Worm (Caenorhabditis elegans): ENCODE data around the gene Y17G7B.12.

Y17G7B.12 gene

DNA sequence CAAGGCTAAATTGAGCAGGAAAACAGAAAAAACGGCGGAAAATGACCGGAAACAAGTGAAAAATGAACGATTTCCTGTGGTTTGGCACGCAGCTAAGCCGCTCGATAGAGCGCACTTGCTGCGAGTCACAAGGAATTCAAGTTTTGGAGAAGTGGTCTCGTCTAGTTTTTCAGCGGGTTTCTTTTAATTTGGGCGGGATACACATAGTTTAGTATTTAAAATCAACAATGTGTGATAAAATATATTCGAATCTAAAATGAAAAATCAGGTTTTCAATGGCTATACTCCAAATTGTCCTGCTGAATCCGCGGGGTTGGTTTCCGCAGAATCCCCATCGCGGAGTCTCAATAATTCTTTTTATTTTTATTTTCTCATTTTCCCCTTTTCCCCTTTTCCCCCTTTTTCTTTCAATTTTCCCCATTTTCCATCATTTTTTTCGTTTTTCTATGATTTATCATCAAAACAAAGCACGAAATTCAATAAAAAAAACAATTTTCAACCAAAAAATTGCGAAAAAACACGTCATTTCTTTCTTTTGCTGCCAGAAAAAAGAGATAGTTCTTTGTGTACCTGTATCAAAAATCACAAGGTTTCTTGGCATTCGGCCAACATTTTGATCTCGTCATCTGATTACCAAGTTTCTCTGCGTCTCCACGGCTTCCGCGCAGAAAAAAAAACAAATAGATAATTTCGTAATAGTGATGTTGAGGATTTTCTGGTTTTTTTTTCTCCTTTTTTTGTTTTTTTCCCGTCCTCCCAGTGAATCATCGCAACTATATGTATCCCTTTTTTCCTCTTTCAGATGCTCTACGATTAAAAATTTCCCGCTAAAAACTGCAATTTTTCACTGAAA, 18.7 kb downstream of the Y17G7B.12 start, which contains the start of gene ippk-1:
Gene ippk-1 (plus strand): TSS at position 803 of the 853 bp plus-strand sequence.
- TF ChIP-seq ceh-88 (GFP tag; IDR thresholded peaks at IDR 0.05) (no peak; the same call in 1 of the 2 replicates), ama-1 (optimal IDR thresholded peaks at IDR 0.05) (no peak), mep-1 (tag; optimal IDR thresholded peaks at IDR 0.05) (no peak), fkh-8 (tag; optimal IDR thresholded peaks at IDR 0.05) (peak; percentile 92), unc-130 (tag; optimal IDR thresholded peaks at IDR 0.05) (no peak), nhr-237 (tag; optimal IDR thresholded peaks at IDR 0.05) (no peak), lin-15B (tag; optimal IDR thresholded peaks at IDR 0.05) (peak; percentile 41), zag-1 (tag; optimal IDR thresholded peaks at IDR 0.05) (no peak), nhr-77 (tag; optimal IDR thresholded peaks at IDR 0.05) (peak; percentile 29), C04F5.9 (tag; optimal IDR thresholded peaks at IDR 0.05) (no peak), jun-1 (tag; optimal IDR thresholded peaks at IDR 0.05) (no peak), ceh-8 (GFP tag; optimal IDR thresholded peaks at IDR 0.05) (no peak), nhr-47 (tag; optimal IDR thresholded peaks at IDR 0.05) (peak; percentile 71), hlh-4 (tag; optimal IDR thresholded peaks at IDR 0.05) (no peak), pax-3 (tag; optimal IDR thresholded peaks at IDR 0.05) (peak; percentile 80), C34B4.2 (tag; optimal IDR thresholded peaks at IDR 0.05) (no peak), Y116A8C.19 (tag; optimal IDR thresholded peaks at IDR 0.05; ENCODE audit: borderline replicate concordance) (no peak), lin-39 (tag; optimal IDR thresholded peaks at IDR 0.05) (peak; percentile 9), snu-23 (GFP tag; optimal IDR thresholded peaks at IDR 0.05) (peak; percentile 75), nhr-85 (tag) (peak; percentile 91), hlh-17 (GFP tag; optimal IDR thresholded peaks at IDR 0.05; ENCODE audit: borderline replicate concordance) (no peak), dpl-1 (GFP tag; optimal IDR thresholded peaks at IDR 0.05) (peak; percentile 16 to 46 (median 39)), tbx-2 (tag; optimal IDR thresholded peaks at IDR 0.05) (peak; percentile 61), egl-27 (tag; optimal IDR thresholded peaks at IDR 0.05) (no peak), efl-1 (optimal IDR thresholded peaks at IDR 0.05) (peak; percentile 56 to 62), efl-1 (GFP tag; optimal IDR thresholded peaks at IDR 0.05 in 1 of 2) (peak; percentile 48 to 93), lin-35 (GFP tag; optimal IDR thresholded peaks at IDR 0.05) (peak; percentile 64), dsc-1 (tag; optimal IDR thresholded peaks at IDR 0.05) (peak; percentile 25), lir-3 (tag; optimal IDR thresholded peaks at IDR 0.05; ENCODE audit: poor library complexity) (peak; percentile 50), nhr-76 (tag; optimal IDR thresholded peaks at IDR 0.05) (no peak), fkh-4 (tag; optimal IDR thresholded peaks at IDR 0.05; ENCODE audit: borderline replicate concordance) (no peak), alr-1 (tag; optimal IDR thresholded peaks at IDR 0.05; ENCODE audit: borderline replicate concordance) (no peak), egl-13 (tag; optimal IDR thresholded peaks at IDR 0.05) (peak; percentile 67), ceh-63 (GFP tag; optimal IDR thresholded peaks at IDR 0.05) (no peak), ceh-90 (tag; optimal IDR thresholded peaks at IDR 0.05) (peak; percentile 58), snpc-4 (tag; optimal IDR thresholded peaks at IDR 0.05) (no peak), aly-2 (tag; optimal IDR thresholded peaks at IDR 0.05) (no peak), pqm-1 (tag; optimal IDR thresholded peaks at IDR 0.05) (no peak), grh-1 (GFP tag; IDR thresholded peaks at IDR 0.05) (no peak), ets-5 (GFP tag; IDR thresholded peaks at IDR 0.05) (no peak), nhr-19 (GFP tag; conservative IDR thresholded peaks at IDR 0.05) (peak; percentile 57), efl-3 (GFP tag; optimal IDR thresholded peaks at IDR 0.05) (no peak), mef-2 (tag; optimal IDR thresholded peaks at IDR 0.05) (no peak), elt-2 (tag; optimal IDR thresholded peaks at IDR 0.05) (peak; percentile 38), ztf-4 (tag; optimal IDR thresholded peaks at IDR 0.05) (no peak), unc-86 (tag; optimal IDR thresholded peaks at IDR 0.05) (peak; percentile 71), irx-1 (tag; optimal IDR thresholded peaks at IDR 0.05) (peak; percentile 53), zip-4 (GFP tag; optimal IDR thresholded peaks at IDR 0.05) (peak; percentile 65), tlp-1 (tag; optimal IDR thresholded peaks at IDR 0.05) (no peak), fos-1 (tag; optimal IDR thresholded peaks at IDR 0.05) (peak; percentile 39), ceh-82 (tag; optimal IDR thresholded peaks at IDR 0.05) (peak in 2 of 3 experiments; percentile 34 to 47), isw-1 (GFP tag; IDR thresholded peaks at IDR 0.05) (peak; percentile 65)

Measured in whole organism, L1 larva.